Worm (Caenorhabditis elegans) whole organism, L4/young adult: Measurements from ENCODE around the gene T20B5.2.

Experiments used
- W03F9.2 ChIP-seq: fragments of 150-350 bp; optimal IDR thresholded peaks from 2 replicates; lab custom pipeline; 2014; ENCODE audit warnings: missing biosample characterization, missing genetic modification characterization
- dao-5 ChIP-seq: sonication (generic microtip); optimal IDR thresholded peaks from 2 replicates; lab custom pipeline; 2016; ENCODE audit warnings: missing genotype, missing genetic modification characterization, moderate library complexity, missing compliant biosample characterization

- no peak for TF ChIP-seq dao-5 (tag; lab: Kevin White, UChicago)
- TF ChIP-seq W03F9.2 (tag; lab: Kevin White, UChicago) = no peak
These were observed 19.7 kb upstream of the T20B5.2 start, which contains the start of gene H29C22.1 for ce11 chrX:9311225-9311624.
